Fruit fly (Drosophila melanogaster) Kc167 (cell line): ENCODE data around the gene CG42819.

Experiments
- Sin3A ChIP-seq: fragments of >200 bp; optimal IDR thresholded peaks from 2 replicates; lab custom pipeline; 2018; ENCODE audit warnings: missing external identifiers
- ttk ChIP-seq: sonication (Bioruptor generic); optimal IDR thresholded peaks from 2 replicates; lab custom pipeline; 2017; ENCODE audit warnings: missing external identifiers

dm6 chr2L:8424090-8424470 is 34.9 kb upstream of the CG42819 start:
- TF ChIP-seq ttk (lab: Kevin White, UChicago) (no peak), Sin3A (lab: Kevin White, UChicago) (no peak)
